Worm (Caenorhabditis elegans) whole organism, L1 larva: ENCODE results near the gene ubc-17.

Source experiments
- ama-1 ChIP-seq: fragments of 150-350 bp; optimal IDR thresholded peaks from 2 replicates; lab custom pipeline; 2014
- dsc-1 ChIP-seq: sonication (generic microtip); optimal IDR thresholded peaks from 2 replicates; lab custom pipeline; 2016; ENCODE audit warnings: mild to moderate bottlenecking, missing genetic modification characterization, missing compliant biosample characterization
- fkh-10 ChIP-seq: sonication (generic microtip); optimal IDR thresholded peaks from 2 replicates; lab custom pipeline; 2017; ENCODE audit warnings: missing biosample characterization, missing genetic modification reagents, missing genetic modification characterization
- nhr-11 ChIP-seq: fragments of 150-350 bp; optimal IDR thresholded peaks from 2 replicates; lab custom pipeline; 2014; ENCODE audit warnings: missing biosample characterization, missing genetic modification characterization
- pqm-1 ChIP-seq: sonication (generic microtip); optimal IDR thresholded peaks from 3 replicates; lab custom pipeline; 2017; ENCODE audit warnings: missing biosample characterization, missing genetic modification characterization
- swsn-7 ChIP-seq: sonication (generic microtip); optimal IDR thresholded peaks from 2 replicates; lab custom pipeline; 2016; ENCODE audit warnings: missing genetic modification characterization, missing compliant biosample characterization
- ztf-4 ChIP-seq: fragments of 150-350 bp; optimal IDR thresholded peaks from 2 replicates; lab custom pipeline; 2014; ENCODE audit warnings: missing biosample characterization, missing genetic modification characterization

ce11 chrX:7085067-7085466, 34.7 kb downstream of the ubc-17 start, which contains the start of gene Y1B5A.1:
- no peak for TF ChIP-seq ztf-4 (tag; lab: Kevin White, UChicago)
- TF ChIP-seq swsn-7, result no peak
- TF ChIP-seq pqm-1 (tag; lab: Kevin White, UChicago), result no peak
- no peak for TF ChIP-seq dsc-1 (tag; lab: Kevin White, UChicago)
- no peak for TF ChIP-seq ama-1 (lab: Kevin White, UChicago)
- no peak for TF ChIP-seq nhr-11 (tag; lab: Kevin White, UChicago)
- no peak for TF ChIP-seq fkh-10 (GFP tag; lab: Kevin White, UChicago)
